Fruit fly (Drosophila melanogaster) whole organism, prepupa: ENCODE measurements around the gene CG5377.

Experiments used
- CG8319 ChIP-seq: fragments of 200-800 bp; sonication (Bioruptor generic); optimal IDR thresholded peaks from 3 replicates; lab custom pipeline; 2016; ENCODE audit warnings: missing biosample characterization, missing genetic modification characterization
- Hr39 ChIP-seq: fragments of 200-800 bp; sonication (Bioruptor generic); optimal IDR thresholded peaks from 2 replicates; lab custom pipeline; 2016; ENCODE audit warnings: missing biosample characterization, missing genetic modification characterization

dm6 chr3R:22461673-22462585 is 6.0 kb downstream of the CG5377 start, which contains the start of the genes Rpn7 and AP-2mu:
- TF ChIP-seq Hr39 (GFP tag; lab: Kevin White, UChicago) (no peak), CG8319 (GFP tag; lab: Kevin White, UChicago) (no peak)
